Worm (Caenorhabditis elegans): ENCODE measurements around the gene srh-30.

srh-30 gene

DNA sequence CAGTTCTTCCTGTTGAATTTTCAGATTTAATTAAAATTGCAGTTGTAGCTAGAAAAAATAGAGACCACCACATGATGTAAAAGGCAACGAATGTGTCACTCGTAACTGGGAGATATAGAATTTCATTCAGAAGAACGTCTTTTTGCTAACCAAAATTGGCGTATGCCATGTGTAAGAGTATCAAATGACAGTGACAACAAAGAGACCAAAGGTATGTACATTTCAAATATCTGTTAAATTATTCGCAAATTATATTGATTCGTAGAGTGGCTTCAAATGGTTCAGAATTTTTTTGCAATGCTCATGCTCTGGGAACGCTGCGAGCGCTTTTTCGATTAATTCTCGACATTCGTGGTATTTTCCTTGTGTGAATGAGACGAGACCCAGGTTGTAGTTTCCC is 9.2 kb downstream of the srh-30 start, which contains the start of gene T25F10.4:
T25F10.4 (minus strand) TSS at position 101 of the 400 bp plus-strand sequence.
- TF ChIP-seq dao-5 (tag; optimal IDR thresholded peaks at IDR 0.05), result no peak
- TF ChIP-seq him-1 (tag; optimal IDR thresholded peaks at IDR 0.05), result no peak

DNA sequence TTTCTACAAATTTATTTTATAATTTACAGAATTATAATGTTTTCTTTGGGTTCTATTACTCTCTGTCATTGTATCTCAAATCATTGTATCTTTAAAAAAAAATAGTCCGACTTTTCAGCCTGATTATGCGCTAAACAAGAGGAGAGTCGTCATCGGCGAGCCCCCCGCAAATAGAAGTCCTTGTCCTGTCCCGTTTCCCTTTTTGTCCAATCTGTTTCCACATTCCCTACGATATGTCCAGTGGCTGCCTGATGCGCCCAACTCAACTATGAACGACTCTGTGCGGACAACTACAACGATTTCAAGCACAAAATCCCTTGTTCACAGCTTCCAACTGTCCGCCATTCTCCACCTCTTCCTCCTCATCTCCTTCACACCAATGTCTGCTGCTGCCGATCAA is 13.5 kb downstream of the srh-30 start, which contains the start of gene dbl-1:
dbl-1 (plus strand) TSS at position 119 of the 400 bp plus-strand sequence.
- TF ChIP-seq him-1 (tag; optimal IDR thresholded peaks at IDR 0.05) (no peak), W03F9.2 (tag; optimal IDR thresholded peaks at IDR 0.05) (no peak), dao-5 (tag; optimal IDR thresholded peaks at IDR 0.05) (no peak)

- TF ChIP-seq dao-5 (tag; optimal IDR thresholded peaks at IDR 0.05) (no peak), W03F9.2 (tag; optimal IDR thresholded peaks at IDR 0.05) (no peak), him-1 (tag; optimal IDR thresholded peaks at IDR 0.05) (no peak)
Observed at ce11 chrV:6753257-6753656, 18.3 kb downstream of the srh-30 start.

DNA sequence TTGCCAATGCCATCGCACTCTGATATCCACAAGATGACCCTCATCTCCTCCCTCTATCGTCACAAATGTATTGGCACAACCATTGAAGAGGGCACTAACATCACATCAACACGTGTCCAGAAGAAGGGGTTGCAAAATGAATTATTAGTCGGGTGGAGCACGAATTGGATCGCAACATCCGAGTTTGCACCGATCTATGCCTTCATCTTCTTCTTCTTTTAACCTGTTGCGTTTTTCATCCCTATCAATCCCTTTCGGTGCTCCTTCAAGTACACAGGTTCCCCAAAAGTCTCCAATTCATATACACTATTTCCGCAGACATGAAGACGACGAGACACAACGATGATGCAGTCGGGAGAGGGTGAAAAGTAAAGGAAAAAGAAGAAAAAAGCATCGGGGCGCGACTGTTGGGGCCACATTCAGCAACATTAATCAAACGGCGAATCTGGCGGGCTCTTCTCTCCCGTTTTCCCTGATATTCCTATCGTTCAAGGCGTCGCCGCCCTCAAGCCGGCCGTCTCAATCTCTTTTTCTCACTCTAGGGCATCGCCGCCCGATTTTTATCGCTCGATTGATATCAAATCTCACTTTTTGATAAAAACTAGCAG is 19.9 kb downstream of the srh-30 start:
- TF ChIP-seq him-1 (tag; optimal IDR thresholded peaks at IDR 0.05) (no peak), dao-5 (tag; optimal IDR thresholded peaks at IDR 0.05) (no peak)

DNA sequence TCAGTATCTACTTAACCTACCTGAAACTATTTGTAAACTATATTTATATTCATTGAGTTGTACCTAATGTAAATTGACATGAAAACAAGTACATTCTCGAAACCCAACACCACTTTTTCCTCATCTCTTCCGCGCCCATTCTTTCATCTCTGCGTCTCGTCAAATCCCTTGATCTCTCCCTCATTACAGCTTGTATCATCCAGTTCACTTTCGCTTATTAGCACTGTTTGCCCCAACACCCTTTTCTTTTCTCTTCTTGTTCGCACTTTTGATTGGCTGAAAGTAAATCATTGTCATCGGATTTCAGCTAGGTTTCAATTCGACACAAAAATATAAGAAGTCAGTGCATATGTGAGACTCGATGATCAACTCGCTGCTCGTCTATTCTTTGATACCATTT is 26.8 kb downstream of the srh-30 start, which contains the start of gene T25F10.3:
T25F10.3 (plus strand) TSS at position 308 of the 400 bp plus-strand sequence.
- TF ChIP-seq dao-5 (tag; optimal IDR thresholded peaks at IDR 0.05), result no peak
- TF ChIP-seq W03F9.2 (tag; optimal IDR thresholded peaks at IDR 0.05), result no peak
- TF ChIP-seq him-1 (tag; optimal IDR thresholded peaks at IDR 0.05), result no peak

- TF ChIP-seq him-1 (tag; optimal IDR thresholded peaks at IDR 0.05) (no peak), W03F9.2 (tag; optimal IDR thresholded peaks at IDR 0.05) (no peak), dao-5 (tag; optimal IDR thresholded peaks at IDR 0.05) (no peak)
Observed at ce11 chrV:6736877-6737276, 34.7 kb downstream of the srh-30 start.

DNA sequence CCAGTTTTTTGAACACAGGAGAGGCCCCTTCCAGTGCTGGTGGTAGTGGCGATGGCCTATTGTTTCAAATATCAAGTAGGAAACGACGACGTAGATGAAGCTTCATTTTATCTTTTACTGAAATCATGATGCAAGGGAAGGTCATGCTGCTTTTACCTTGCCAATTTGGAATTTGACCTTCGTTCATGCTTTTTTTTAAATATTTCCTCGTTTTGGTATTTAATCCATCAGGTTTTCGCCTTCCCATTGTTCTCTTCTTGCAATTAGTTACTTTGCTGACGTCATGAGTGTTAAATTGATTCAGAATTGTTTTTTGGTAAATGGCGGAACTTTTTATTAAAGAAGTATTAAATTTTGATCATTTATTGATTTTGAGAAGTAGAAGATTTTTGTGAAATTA is 35.4 kb downstream of the srh-30 start:
- TF ChIP-seq dao-5 (tag; optimal IDR thresholded peaks at IDR 0.05) (no peak), him-1 (tag; optimal IDR thresholded peaks at IDR 0.05) (no peak), W03F9.2 (tag; optimal IDR thresholded peaks at IDR 0.05) (no peak)

DNA sequence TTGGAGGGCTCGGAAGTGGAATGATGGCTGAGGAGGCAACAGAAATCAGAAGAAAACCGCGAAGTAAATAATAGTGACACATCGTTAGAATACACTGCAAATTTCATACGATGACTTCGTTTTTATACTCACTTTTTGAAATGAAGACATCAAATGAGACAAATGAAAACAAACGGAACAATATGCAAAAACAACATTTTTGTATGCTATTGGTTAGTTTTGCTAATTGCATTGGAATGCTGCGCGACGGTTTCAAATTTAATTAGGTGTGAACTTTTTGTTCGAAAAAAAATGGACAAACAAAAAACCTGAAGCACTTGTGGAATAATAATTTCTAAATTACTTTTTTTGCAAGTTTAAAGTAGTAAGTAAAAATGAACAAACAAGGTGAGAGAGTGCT is 38.5 kb downstream of the srh-30 start, which contains the start of gene grl-8:
grl-8 (minus strand) TSS at position 101 of the 400 bp plus-strand sequence.
- no peak for TF ChIP-seq W03F9.2 (tag; optimal IDR thresholded peaks at IDR 0.05)
- no peak for TF ChIP-seq dao-5 (tag; optimal IDR thresholded peaks at IDR 0.05)
- TF ChIP-seq him-1 (tag; optimal IDR thresholded peaks at IDR 0.05), result no peak

DNA sequence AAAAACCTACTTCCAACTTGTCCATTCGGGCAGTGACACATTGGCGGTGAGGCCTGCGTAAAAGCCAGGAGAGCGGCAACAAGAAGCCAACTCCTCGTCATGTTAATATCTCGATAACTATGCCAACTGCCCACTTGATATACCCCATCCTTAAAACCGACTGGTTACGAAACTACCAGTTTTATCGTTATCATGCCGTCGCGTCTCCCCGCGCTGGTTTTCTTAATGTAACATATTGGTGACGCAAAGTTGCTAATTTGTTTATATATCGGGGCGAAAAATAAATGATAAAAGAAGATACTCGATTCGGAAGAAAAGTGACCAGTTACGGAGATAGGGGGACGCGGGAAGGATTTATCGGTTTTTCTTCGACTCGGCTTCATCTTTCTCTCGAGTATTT is 40.0 kb downstream of the srh-30 start, which contains the start of gene grl-9:
grl-9 (minus strand) TSS at position 101 of the 400 bp plus-strand sequence.
- TF ChIP-seq W03F9.2 (tag; optimal IDR thresholded peaks at IDR 0.05) (no peak), dao-5 (tag; optimal IDR thresholded peaks at IDR 0.05) (no peak), him-1 (tag; optimal IDR thresholded peaks at IDR 0.05) (no peak)

- TF ChIP-seq dao-5 (tag; optimal IDR thresholded peaks at IDR 0.05) (no peak), W03F9.2 (tag; optimal IDR thresholded peaks at IDR 0.05) (no peak), him-1 (tag; optimal IDR thresholded peaks at IDR 0.05) (no peak)
Observed at ce11 chrV:6727222-6727621, 44.3 kb downstream of the srh-30 start, which contains the start of gene ZC487.1. ZC487.1 (plus strand) TSS chrV:6727522.

DNA sequence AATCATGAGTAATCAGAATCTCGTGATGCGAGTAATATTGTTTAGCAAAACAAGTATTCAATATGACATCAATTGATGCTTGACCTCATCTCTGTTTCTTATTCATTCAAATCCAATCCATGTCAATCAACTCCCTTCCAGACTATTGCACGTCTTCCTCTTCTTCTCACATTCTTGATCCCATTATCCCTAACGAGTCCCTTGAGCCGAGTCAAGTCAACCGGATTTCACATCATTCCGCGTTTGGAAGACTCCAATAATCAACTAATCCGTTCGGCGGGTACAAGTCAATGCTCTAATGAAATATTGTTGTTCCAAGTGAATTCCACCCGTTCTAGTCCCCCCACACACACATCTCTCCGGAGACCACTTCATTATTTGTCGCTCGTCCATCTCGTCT is 45.3 kb downstream of the srh-30 start:
- no peak for TF ChIP-seq dao-5 (tag; optimal IDR thresholded peaks at IDR 0.05)
- TF ChIP-seq W03F9.2 (tag; optimal IDR thresholded peaks at IDR 0.05), result no peak
- TF ChIP-seq him-1 (tag; optimal IDR thresholded peaks at IDR 0.05), result no peak

DNA sequence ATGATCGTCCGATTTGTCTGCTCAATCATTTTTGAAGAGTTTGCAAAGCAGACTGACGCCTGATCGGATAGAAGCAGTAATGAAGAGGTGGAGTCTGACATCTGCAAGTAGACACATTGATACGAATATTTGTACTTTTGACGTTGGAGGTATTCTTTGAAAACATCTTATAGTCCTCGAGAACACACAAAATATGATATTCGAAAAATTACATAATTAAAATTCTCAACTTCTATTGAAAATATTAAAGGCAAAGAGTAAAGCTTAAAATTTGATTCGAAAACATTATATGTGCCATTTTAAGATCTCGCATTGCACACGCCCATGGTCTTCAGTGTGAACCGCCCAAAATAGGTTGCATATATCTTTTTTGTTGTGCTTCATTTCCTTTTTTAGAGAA is 49.2 kb downstream of the srh-30 start, which contains the start of gene ZC487.2:
ZC487.2 (minus strand) TSS at position 101 of the 400 bp plus-strand sequence.
- no peak for TF ChIP-seq W03F9.2 (tag; optimal IDR thresholded peaks at IDR 0.05)
- TF ChIP-seq dao-5 (tag; optimal IDR thresholded peaks at IDR 0.05), result no peak
- TF ChIP-seq him-1 (tag; optimal IDR thresholded peaks at IDR 0.05), result no peak

Measured in whole organism, L4/young adult.